Worm (Caenorhabditis elegans) whole organism, early embryonic: Measurements from ENCODE around the gene set-1.

Source experiments
- F13C5.2 ChIP-seq: sonication (generic microtip); optimal IDR thresholded peaks from 2 replicates; lab custom pipeline; 2017; ENCODE audit warnings: mild to moderate bottlenecking, missing genetic modification characterization, inconsistent platforms, missing compliant biosample characterization
- aly-1 ChIP-seq: sonication (generic microtip); optimal IDR thresholded peaks from 2 replicates; lab custom pipeline; 2016; ENCODE audit warnings: missing genetic modification characterization, missing compliant biosample characterization
- ama-1 ChIP-seq: fragments of 150-350 bp; optimal IDR thresholded peaks from 2 replicates; lab custom pipeline; 2014
- ceh-13 ChIP-seq: fragments of 200-800 bp; sonication (Bioruptor generic); optimal IDR thresholded peaks from 2 replicates; lab custom pipeline; 2018; ENCODE audit warnings: mild to moderate bottlenecking, missing genetic modification characterization, missing compliant biosample characterization
- flt-1 ChIP-seq: fragments of 200-800 bp; sonication (Bioruptor generic); IDR thresholded peaks from 2 replicates; pipeline ENCODE4 v1.3.6; 2022; ENCODE audit warnings: missing genetic modification characterization, missing compliant biosample characterization
- hmbx-1 ChIP-seq: sonication (generic microtip); optimal IDR thresholded peaks from 2 replicates; lab custom pipeline; 2016; ENCODE audit warnings: mild to moderate bottlenecking, missing genetic modification characterization, missing compliant biosample characterization
- hmg-4 ChIP-seq: fragments of 200-800 bp; sonication (Bioruptor generic); optimal IDR thresholded peaks from 2 replicates; lab custom pipeline; 2018; ENCODE audit warnings: mild to moderate bottlenecking, missing genetic modification characterization, missing compliant biosample characterization
- pes-1 ChIP-seq: fragments of 200-800 bp; sonication (Bioruptor generic); IDR thresholded peaks from 2 replicates; pipeline ENCODE4 v1.3.6; 2022; ENCODE audit warnings: missing genetic modification reagents, missing genetic modification characterization, missing compliant biosample characterization
- scrt-1 ChIP-seq: fragments of 200-800 bp; sonication (Bioruptor generic); IDR thresholded peaks from 2 replicates; pipeline ENCODE4 v1.3.6; 2022; ENCODE audit warnings: missing genetic modification characterization, missing compliant biosample characterization
- sea-1 ChIP-seq: fragments of 200-800 bp; sonication (Bioruptor generic); conservative IDR thresholded peaks from 2 replicates; pipeline ENCODE4 v1.3.6; 2022; ENCODE audit warnings: missing genetic modification characterization, missing compliant biosample characterization
- tbx-11 ChIP-seq: fragments of 200-800 bp; sonication (Bioruptor generic); IDR thresholded peaks from 2 replicates; pipeline ENCODE4 v1.3.6; 2022; ENCODE audit warnings: missing genetic modification characterization, missing compliant biosample characterization
- tbx-37 ChIP-seq: fragments of 200-800 bp; sonication (Bioruptor generic); conservative IDR thresholded peaks from 2 replicates; pipeline ENCODE4 v1.3.6; 2022; ENCODE audit warnings: missing genetic modification reagents, missing genetic modification characterization, missing compliant biosample characterization
- tra-4 ChIP-seq: sonication (generic microtip); optimal IDR thresholded peaks from 2 replicates; lab custom pipeline; 2017; ENCODE audit warnings: missing genetic modification characterization, missing compliant biosample characterization

- TF ChIP-seq tbx-37 (GFP tag; lab: Robert Waterston, UW) (no peak), hmbx-1 (tag; lab: Kevin White, UChicago) (no peak), ceh-13 (GFP tag; lab: Kevin White, UChicago) (no peak), ama-1 (lab: Kevin White, UChicago) (no peak), flt-1 (GFP tag; lab: Robert Waterston, UW) (no peak), hmg-4 (GFP tag; lab: Kevin White, UChicago) (no peak), tra-4 (tag; lab: Kevin White, UChicago) (no peak), sea-1 (GFP tag; lab: Robert Waterston, UW) (no peak), F13C5.2 (tag; lab: Kevin White, UChicago) (no peak), aly-1 (tag; lab: Kevin White, UChicago) (no peak), tbx-11 (GFP tag; lab: Robert Waterston, UW) (no peak), scrt-1 (GFP tag; lab: Robert Waterston, UW) (no peak), pes-1 (GFP tag; lab: Robert Waterston, UW) (no peak)
Measured at ce11 chrIII:6411430-6411829, 40.7 kb downstream of the set-1 start.
